Fruit fly (Drosophila melanogaster) Kc167 (cell line): ENCODE measurements around the gene CG6700.

Source experiments
- Myc ChIP-seq: fragments of >200 bp; optimal IDR thresholded peaks from 2 replicates; lab custom pipeline; 2017; ENCODE audit warnings: missing external identifiers
- Sin3A ChIP-seq: fragments of >200 bp; optimal IDR thresholded peaks from 2 replicates; lab custom pipeline; 2018; ENCODE audit warnings: missing external identifiers
- h ChIP-seq: fragments of >200 bp; optimal IDR thresholded peaks from 3 replicates; lab custom pipeline; 2018; ENCODE audit warnings: missing external identifiers
- insv ChIP-seq: fragments of >200 bp; optimal IDR thresholded peaks from 3 replicates; lab custom pipeline; 2018; ENCODE audit warnings: missing external identifiers
- psq ChIP-seq: fragments of >200 bp; optimal IDR thresholded peaks from 2 replicates; lab custom pipeline; 2017; ENCODE audit warnings: missing external identifiers
- ttk ChIP-seq: sonication (Bioruptor generic); optimal IDR thresholded peaks from 2 replicates; lab custom pipeline; 2017; ENCODE audit warnings: missing external identifiers

The CG6700 gene

dm6 chr2L:10842326-10842725 is at the start of gene CG6700:
Gene CG6700, minus strand, starts transcription at chr2L:10842597.
- no peak for TF ChIP-seq psq
- TF ChIP-seq ttk (lab: Kevin White, UChicago), result no peak
- TF ChIP-seq Sin3A (lab: Kevin White, UChicago), result no peak
- no peak for TF ChIP-seq h (lab: Kevin White, UChicago)
- TF ChIP-seq insv (lab: Kevin White, UChicago), result no peak
- TF ChIP-seq Myc (lab: Kevin White, UChicago), result no peak

DNA sequence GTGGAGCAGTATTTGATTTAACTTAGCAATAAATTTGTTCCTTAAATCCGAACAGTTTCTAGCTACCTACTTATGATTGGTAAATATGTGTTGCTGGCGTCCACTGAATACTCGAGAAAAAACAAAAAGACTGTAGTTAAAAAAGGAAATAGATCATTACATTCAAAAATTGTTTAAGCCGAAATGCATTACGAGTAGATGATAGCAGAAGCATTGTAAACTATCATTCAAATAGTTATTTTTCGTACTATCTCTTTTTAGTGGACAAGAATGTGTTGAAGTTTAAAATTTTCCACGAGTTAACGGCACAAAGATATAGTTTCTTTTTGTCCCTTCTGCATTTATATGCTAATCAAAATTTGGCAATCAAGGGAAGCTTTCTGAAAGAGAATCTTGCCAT is 46.4 kb upstream of the CG6700 start, which contains the start of gene CG14071:
Gene CG14071 (minus strand): TSS at position 101 of the 400 bp plus-strand sequence.
- TF ChIP-seq h (lab: Kevin White, UChicago) (no peak), Sin3A (lab: Kevin White, UChicago) (no peak), Myc (lab: Kevin White, UChicago) (no peak), insv (lab: Kevin White, UChicago) (no peak), psq (no peak), ttk (lab: Kevin White, UChicago) (no peak)

DNA sequence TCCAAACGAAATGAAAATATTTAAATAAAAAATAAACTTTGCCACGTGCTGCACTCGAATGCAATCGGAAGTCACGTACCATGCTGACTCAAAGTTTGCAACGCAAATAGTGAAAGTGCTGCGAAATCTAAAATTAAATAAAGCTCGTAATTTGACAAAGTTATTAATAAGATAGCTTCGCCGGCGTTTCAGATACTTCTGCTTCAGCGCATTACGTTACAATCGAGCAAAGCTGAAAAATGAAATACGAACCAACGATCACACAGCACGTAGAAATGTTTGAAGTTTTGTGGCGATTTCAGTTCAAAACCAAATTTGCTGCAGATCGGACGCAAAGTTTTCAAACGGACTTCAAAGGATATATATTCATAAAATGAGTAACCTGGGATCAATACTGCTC is 27.5 kb upstream of the CG6700 start, which contains the start of gene CG12517:
Gene CG12517 (plus strand): TSS at position 301 of the 400 bp plus-strand sequence.
- no peak for TF ChIP-seq insv (lab: Kevin White, UChicago)

dm6 chr2L:10858064-10859047 is 16.0 kb upstream of the CG6700 start, which contains the start of the genes aurB and Stam:
Gene aurB, minus strand, starts transcription at chr2L:10858094.
Gene Stam, plus strand, starts transcription at chr2L:10858536.
- no peak for TF ChIP-seq insv (lab: Kevin White, UChicago)
- TF ChIP-seq Sin3A (lab: Kevin White, UChicago), result no peak
- no peak for TF ChIP-seq h (lab: Kevin White, UChicago)
- TF ChIP-seq ttk (lab: Kevin White, UChicago), result no peak
- TF ChIP-seq Myc (lab: Kevin White, UChicago), result no peak
- TF ChIP-seq psq, result no peak

DNA sequence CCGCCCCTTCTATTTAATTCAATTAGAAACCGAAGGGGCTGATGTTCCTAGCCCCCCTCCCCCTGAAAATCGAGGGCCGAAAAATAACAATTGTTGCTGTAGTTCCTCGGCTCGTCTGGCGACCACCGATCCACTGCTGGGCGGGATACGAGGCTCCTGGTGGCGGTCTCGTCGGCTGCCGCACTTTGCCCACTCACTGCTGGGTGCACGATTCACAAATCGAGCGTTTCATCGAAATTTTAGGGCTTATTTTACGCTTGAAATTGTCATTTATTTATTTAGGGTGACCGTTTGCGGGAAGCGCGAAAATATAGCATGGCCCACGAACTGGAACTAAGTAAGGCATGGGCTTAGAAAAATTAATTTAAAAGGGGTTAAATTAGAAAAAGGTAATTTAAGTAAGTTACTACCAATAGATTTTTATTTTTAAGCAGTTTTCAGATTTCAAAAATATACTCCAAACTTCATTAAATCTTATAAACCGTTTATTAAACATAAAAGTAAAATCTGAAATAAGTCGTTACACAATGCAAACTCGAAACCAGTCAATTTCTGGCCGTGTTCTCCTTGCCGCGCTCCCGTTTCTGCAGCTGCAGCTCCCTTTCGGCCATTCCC is 14.0 kb upstream of the CG6700 start, which contains the start of gene Dnz1:
Gene Dnz1 (minus strand): TSS at position 317 of the 615 bp plus-strand sequence.
- no peak for TF ChIP-seq ttk (lab: Kevin White, UChicago)
- no peak for TF ChIP-seq insv (lab: Kevin White, UChicago)
- TF ChIP-seq Sin3A (lab: Kevin White, UChicago), result no peak
- TF ChIP-seq h (lab: Kevin White, UChicago), result no peak
- no peak for TF ChIP-seq psq
- TF ChIP-seq Myc (lab: Kevin White, UChicago), result no peak

DNA sequence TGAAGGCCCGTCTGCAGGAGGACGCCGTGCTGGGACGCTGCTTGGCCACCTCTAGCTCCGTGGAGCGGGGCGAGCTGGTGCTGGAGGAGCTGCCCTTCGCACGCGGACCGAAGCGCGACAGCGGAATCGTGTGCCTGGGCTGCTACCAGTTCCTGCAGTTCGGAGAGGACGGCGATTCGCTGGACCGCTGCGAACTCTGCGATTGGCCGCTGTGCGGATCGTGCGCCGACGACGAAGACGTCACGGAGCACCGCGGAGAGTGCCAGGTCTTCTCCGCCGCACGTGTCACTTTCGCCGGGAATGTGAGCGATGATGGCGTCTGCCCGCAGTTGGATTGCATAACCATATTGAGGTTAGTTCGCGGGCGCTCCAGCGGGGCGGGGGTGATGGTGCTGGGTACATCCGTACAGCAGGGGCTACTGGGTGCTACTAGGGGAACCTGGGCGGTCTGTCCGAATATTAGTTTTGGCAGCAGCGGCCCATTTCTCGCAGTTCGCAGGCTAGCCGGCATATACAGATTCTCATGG is 9.0 kb upstream of the CG6700 start:
- TF ChIP-seq Sin3A (lab: Kevin White, UChicago) (no peak), Myc (lab: Kevin White, UChicago) (no peak), insv (lab: Kevin White, UChicago) (no peak), psq (no peak), ttk (lab: Kevin White, UChicago) (no peak), h (lab: Kevin White, UChicago) (no peak)

DNA sequence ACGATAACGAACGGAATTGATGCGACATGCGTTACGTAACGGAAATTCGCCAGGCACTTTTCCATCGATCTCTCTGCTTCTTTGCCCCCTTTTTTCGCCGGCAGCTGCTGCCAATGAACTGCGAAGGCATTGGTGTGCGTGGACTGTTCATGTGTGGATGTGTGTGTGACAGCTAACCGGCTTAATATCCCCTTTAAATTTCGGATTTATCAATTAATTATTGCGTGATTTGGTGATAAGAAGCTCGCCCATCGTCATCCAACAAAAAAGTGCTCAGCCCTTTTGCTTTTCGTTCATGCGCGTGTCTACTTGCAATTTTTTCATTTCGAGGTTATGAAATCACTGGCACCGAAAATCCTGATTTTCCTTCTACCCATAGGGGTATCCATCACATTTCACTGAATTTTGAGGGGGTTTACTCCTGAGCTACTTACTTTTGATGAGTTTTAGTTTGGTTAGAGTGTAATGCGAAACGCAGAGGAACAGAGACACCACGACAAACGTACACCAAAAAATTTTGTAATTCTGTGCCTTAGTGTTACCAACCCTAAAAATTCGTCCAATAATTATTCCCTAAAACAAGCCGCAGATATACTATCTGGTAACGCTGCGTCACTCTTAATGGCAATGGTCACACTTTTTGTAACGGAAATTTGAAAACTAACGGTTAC is 8.1 kb upstream of the CG6700 start, which contains the start of gene porin:
Gene porin (minus strand): TSS at position 529 of the 671 bp plus-strand sequence.
- TF ChIP-seq h (lab: Kevin White, UChicago), result no peak
- TF ChIP-seq insv (lab: Kevin White, UChicago), result no peak
- TF ChIP-seq ttk (lab: Kevin White, UChicago), result no peak
- TF ChIP-seq Sin3A (lab: Kevin White, UChicago), result no peak
- no peak for TF ChIP-seq psq
- no peak for TF ChIP-seq Myc (lab: Kevin White, UChicago)

- TF ChIP-seq insv (lab: Kevin White, UChicago) (no peak), Myc (lab: Kevin White, UChicago) (no peak), Sin3A (lab: Kevin White, UChicago) (no peak), ttk (lab: Kevin White, UChicago) (no peak), psq (no peak)
These were observed 7.3 kb upstream of the CG6700 start, which contains the start of gene SmydA-3 for dm6 chr2L:10849511-10850191. Gene SmydA-3, plus strand, starts transcription at chr2L:10850141.

dm6 chr2L:10846944-10847343 is 4.5 kb upstream of the CG6700 start, which contains the start of gene Porin2:
Gene Porin2, minus strand, starts transcription at chr2L:10847044.
- TF ChIP-seq ttk (lab: Kevin White, UChicago) (no peak), insv (lab: Kevin White, UChicago) (no peak), Sin3A (lab: Kevin White, UChicago) (no peak), h (lab: Kevin White, UChicago) (no peak), psq (no peak), Myc (lab: Kevin White, UChicago) (no peak)

dm6 chr2L:10845564-10845963 is 3.2 kb upstream of the CG6700 start, which contains the start of the genes CG17139 and CG17140:
Gene CG17139, minus strand, starts transcription at chr2L:10845664.
Gene CG17140, minus strand, starts transcription at chr2L:10845664.
- no peak for TF ChIP-seq ttk (lab: Kevin White, UChicago)
- TF ChIP-seq h (lab: Kevin White, UChicago), result no peak
- no peak for TF ChIP-seq psq
- TF ChIP-seq insv (lab: Kevin White, UChicago), result no peak
- TF ChIP-seq Sin3A (lab: Kevin White, UChicago), result no peak
- TF ChIP-seq Myc (lab: Kevin White, UChicago), result no peak
